Worm (Caenorhabditis elegans) whole organism, L3 larva: ENCODE data around the gene F58H1.8.

Experiments used
- ZK546.5 ChIP-seq: sonication (generic microtip); optimal IDR thresholded peaks from 2 replicates; lab custom pipeline; 2017; ENCODE audit warnings: missing biosample characterization, missing genetic modification characterization
- aly-2 ChIP-seq: fragments of 150-350 bp; optimal IDR thresholded peaks from 2 replicates; lab custom pipeline; 2014; ENCODE audit warnings: missing biosample characterization, missing genetic modification characterization
- hmg-11 ChIP-seq: sonication (generic microtip); optimal IDR thresholded peaks from 2 replicates; lab custom pipeline; 2016; ENCODE audit warnings: missing genetic modification characterization, missing compliant biosample characterization
- lsy-12 ChIP-seq: sonication (generic microtip); optimal IDR thresholded peaks from 2 replicates; lab custom pipeline; 2016; ENCODE audit warnings: mild to moderate bottlenecking, missing genetic modification characterization, missing compliant biosample characterization
- mml-1 ChIP-seq: fragments of 150-350 bp; sonication (generic microtip); optimal IDR thresholded peaks from 3 replicates; lab custom pipeline; 2014; ENCODE audit warnings: missing biosample characterization, missing genetic modification characterization
- nhr-12 ChIP-seq: fragments of 150-350 bp; optimal IDR thresholded peaks from 2 replicates; lab custom pipeline; 2014; ENCODE audit warnings: missing biosample characterization, missing genetic modification characterization
- nhr-23 ChIP-seq: fragments of 150-350 bp; optimal IDR thresholded peaks from 2 replicates; lab custom pipeline; 2014; ENCODE audit warnings: missing biosample characterization, missing genetic modification reagents, missing genetic modification characterization
- nhr-237 ChIP-seq: fragments of 150-350 bp; optimal IDR thresholded peaks from 2 replicates; lab custom pipeline; 2014; ENCODE audit warnings: missing biosample characterization, missing genetic modification characterization
- nhr-28 ChIP-seq: fragments of 150-350 bp; optimal IDR thresholded peaks from 2 replicates; lab custom pipeline; 2014; ENCODE audit warnings: missing biosample characterization, missing genetic modification characterization
- sea-2 ChIP-seq: fragments of 150-350 bp; sonication (generic microtip); optimal IDR thresholded peaks from 4 replicates; lab custom pipeline; 2014; ENCODE audit warnings: missing biosample characterization, missing genetic modification reagents, missing genetic modification characterization
- snpc-4 ChIP-seq: fragments of 150-350 bp; optimal IDR thresholded peaks from 2 replicates; lab custom pipeline; 2014; ENCODE audit warnings: missing biosample characterization, missing genetic modification characterization
- unc-39 ChIP-seq: sonication (generic microtip); optimal IDR thresholded peaks from 4 replicates; lab custom pipeline; 2017; ENCODE audit warnings: missing biosample characterization, missing genetic modification characterization
- unc-62 ChIP-seq: fragments of 150-350 bp; sonication (generic microtip); optimal IDR thresholded peaks from 4 replicates; lab custom pipeline; 2014; ENCODE audit warnings: missing biosample characterization, missing genetic modification reagents, missing genetic modification characterization

- TF ChIP-seq nhr-12 (tag; lab: Kevin White, UChicago) (no peak), unc-39 (tag; lab: Kevin White, UChicago) (no peak), hmg-11 (tag; lab: Kevin White, UChicago) (no peak), unc-62 (GFP tag; lab: Kevin White, UChicago) (no peak), aly-2 (tag; lab: Kevin White, UChicago) (no peak), ZK546.5 (tag; lab: Kevin White, UChicago) (no peak), sea-2 (GFP tag; lab: Kevin White, UChicago) (no peak), nhr-23 (tag; lab: Kevin White, UChicago) (no peak), nhr-28 (tag; lab: Kevin White, UChicago) (no peak), snpc-4 (tag; lab: Kevin White, UChicago) (no peak), nhr-237 (tag; lab: Kevin White, UChicago) (no peak), mml-1 (tag; lab: Kevin White, UChicago) (no peak), lsy-12 (tag; lab: Kevin White, UChicago) (no peak)
Observed at ce11 chrV:11900127-11900526, 34.8 kb upstream of the F58H1.8 start.
